Worm (Caenorhabditis elegans): ENCODE measurements around the gene F43H9.3.
A peak's percentile ranks its signal among the peaks of the same experiment; 100 is the strongest.

Gene F43H9.3

ce11 chrV:8062074-8062473 is 37.3 kb upstream of the F43H9.3 start, which contains the start of gene str-139:
TSS of gene str-139 (minus strand) at chrV:8062174.
- no peak for TF ChIP-seq spr-1 (tag; optimal IDR thresholded peaks at IDR 0.05)
- no peak for TF ChIP-seq spr-3 (GFP tag; optimal IDR thresholded peaks at IDR 0.05)
- no peak for TF ChIP-seq F49E8.2 (tag; optimal IDR thresholded peaks at IDR 0.05; ENCODE audit: borderline replicate concordance)
- TF ChIP-seq duxl-1 (tag; optimal IDR thresholded peaks at IDR 0.05; ENCODE audit: poor library complexity), result no peak
- TF ChIP-seq madf-9 (GFP tag; conservative IDR thresholded peaks at IDR 0.05), result no peak
- TF ChIP-seq arid-1 (GFP tag; conservative IDR thresholded peaks at IDR 0.05), result no peak
- no peak for TF ChIP-seq ceh-32 (tag; optimal IDR thresholded peaks at IDR 0.05; ENCODE audit: poor library complexity)
- TF ChIP-seq unc-62 (GFP tag; optimal IDR thresholded peaks at IDR 0.05 in 1 of 2), result no peak
- TF ChIP-seq unc-62 (tag; optimal IDR thresholded peaks at IDR 0.05), result no peak
- no peak for TF ChIP-seq Y48G9A.11 (GFP tag; IDR thresholded peaks at IDR 0.05)
- no peak for TF ChIP-seq lin-13 (GFP tag; optimal IDR thresholded peaks at IDR 0.05)
- no peak for TF ChIP-seq nhr-111 (GFP tag; optimal IDR thresholded peaks at IDR 0.05)
- TF ChIP-seq hlh-30 (tag; optimal IDR thresholded peaks at IDR 0.05; ENCODE audit: insufficient read depth), result no peak
- no peak for TF ChIP-seq sdz-12 (GFP tag; optimal IDR thresholded peaks at IDR 0.05)
- no peak for TF ChIP-seq snpc-4 (tag; optimal IDR thresholded peaks at IDR 0.05)

DNA sequence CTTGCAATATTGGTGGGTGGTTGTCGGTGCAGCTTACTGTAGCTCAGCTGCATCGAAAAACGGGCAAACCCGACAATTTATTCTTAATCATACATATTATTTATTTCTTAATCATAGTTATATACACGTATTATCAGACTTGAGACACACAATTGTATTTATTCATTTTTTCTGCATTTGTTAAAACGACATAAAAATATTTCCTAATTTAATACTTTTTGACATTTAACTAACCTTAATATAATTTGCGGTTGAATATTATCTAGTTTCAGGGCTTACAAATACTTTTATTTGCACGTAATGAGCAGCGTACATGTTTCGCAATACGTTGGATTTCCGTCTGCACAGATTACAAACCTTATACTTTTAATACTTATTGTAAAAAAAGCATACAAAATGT is 33.6 kb upstream of the F43H9.3 start, which contains the start of gene str-138:
Gene str-138 (plus strand): TSS at position 301 of the 400 bp plus-strand sequence.
- TF ChIP-seq dmd-8 (GFP tag; IDR thresholded peaks at IDR 0.05) (no peak), nhr-77 (tag; optimal IDR thresholded peaks at IDR 0.05) (no peak), aly-2 (tag; optimal IDR thresholded peaks at IDR 0.05) (no peak), lin-29 (GFP tag; IDR thresholded peaks at IDR 0.05) (no peak), ztf-11 (tag; optimal IDR thresholded peaks at IDR 0.05) (no peak), ZK546.5 (tag; optimal IDR thresholded peaks at IDR 0.05) (no peak), hif-1 (tag; optimal IDR thresholded peaks at IDR 0.05) (no peak), dpl-1 (GFP tag; optimal IDR thresholded peaks at IDR 0.05) (no peak), fos-1 (tag; optimal IDR thresholded peaks at IDR 0.05) (no peak), nhr-237 (tag; optimal IDR thresholded peaks at IDR 0.05) (no peak), ceh-82 (tag; optimal IDR thresholded peaks at IDR 0.05) (no peak), zip-2 (tag; optimal IDR thresholded peaks at IDR 0.05) (no peak), zfp-2 (tag; optimal IDR thresholded peaks at IDR 0.05) (no peak), lsy-2 (tag; optimal IDR thresholded peaks at IDR 0.05) (no peak), nhr-25 (tag; optimal IDR thresholded peaks at IDR 0.05; ENCODE audit: borderline replicate concordance, insufficient read depth) (no peak)

DNA sequence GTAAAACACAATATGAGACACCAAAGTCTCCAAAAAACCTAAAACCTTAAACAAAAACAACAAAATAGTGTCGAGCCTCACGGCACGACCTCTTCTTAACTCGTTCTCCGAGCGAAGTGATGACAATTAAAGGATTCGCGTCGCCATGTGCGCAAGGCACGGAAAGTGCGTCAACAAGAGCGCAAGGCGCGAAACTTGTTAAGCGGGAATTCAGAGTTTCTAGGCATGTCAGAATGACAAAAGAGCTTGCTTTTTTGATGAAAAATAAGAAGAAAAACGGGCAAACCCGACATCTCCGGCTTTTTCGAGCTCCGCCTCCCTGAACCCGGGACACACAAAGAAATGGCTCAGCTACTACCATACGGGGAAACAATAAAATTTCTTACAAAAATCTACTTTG is 33.0 kb upstream of the F43H9.3 start:
- 0 out of 2 replicates have a peak, but pooled peaks have one; percentile 24 for TF ChIP-seq snpc-1.2 (GFP tag; IDR thresholded peaks at IDR 0.05)

ce11 chrV:8055170-8055569 is 30.4 kb upstream of the F43H9.3 start:
- peak; percentile 23 for TF ChIP-seq nhr-48 (tag; optimal IDR thresholded peaks at IDR 0.05)
- no peak for TF ChIP-seq lim-7 (GFP tag; IDR thresholded peaks at IDR 0.05)
- no peak for TF ChIP-seq dmd-6 (GFP tag; IDR thresholded peaks at IDR 0.05)
- peak in 1 of 2 experiments; percentile 70 for TF ChIP-seq unc-62 (GFP tag; optimal IDR thresholded peaks at IDR 0.05 in 1 of 2)
- no peak for TF ChIP-seq unc-62 (tag; optimal IDR thresholded peaks at IDR 0.05)
- peak; percentile 31 for TF ChIP-seq aha-1 (tag)

ce11 chrV:8054130-8054529 is 29.4 kb upstream of the F43H9.3 start, which contains the start of gene ZC513.2:
TSS of gene ZC513.2 (plus strand) at chrV:8054430.
- no peak for TF ChIP-seq vab-7 (GFP tag; IDR thresholded peaks at IDR 0.05)
- TF ChIP-seq aha-1 (tag), result peak; percentile 28
- peak; percentile 11 for TF ChIP-seq jun-1 (tag; optimal IDR thresholded peaks at IDR 0.05)

Data from whole organism, L4 larva.